Worm (Caenorhabditis elegans) whole organism, L4/young adult: ENCODE results near the gene cgef-1.

Experiments
- W03F9.2 ChIP-seq: fragments of 150-350 bp; optimal IDR thresholded peaks from 2 replicates; lab custom pipeline; 2014; ENCODE audit warnings: missing biosample characterization, missing genetic modification characterization
- dao-5 ChIP-seq: sonication (generic microtip); optimal IDR thresholded peaks from 2 replicates; lab custom pipeline; 2016; ENCODE audit warnings: missing genotype, missing genetic modification characterization, moderate library complexity, missing compliant biosample characterization
- him-1 ChIP-seq: sonication (generic microtip); optimal IDR thresholded peaks from 2 replicates; lab custom pipeline; 2016; ENCODE audit warnings: missing genotype, missing genetic modification reagents, missing genetic modification characterization, missing compliant biosample characterization

Gene cgef-1

DNA sequence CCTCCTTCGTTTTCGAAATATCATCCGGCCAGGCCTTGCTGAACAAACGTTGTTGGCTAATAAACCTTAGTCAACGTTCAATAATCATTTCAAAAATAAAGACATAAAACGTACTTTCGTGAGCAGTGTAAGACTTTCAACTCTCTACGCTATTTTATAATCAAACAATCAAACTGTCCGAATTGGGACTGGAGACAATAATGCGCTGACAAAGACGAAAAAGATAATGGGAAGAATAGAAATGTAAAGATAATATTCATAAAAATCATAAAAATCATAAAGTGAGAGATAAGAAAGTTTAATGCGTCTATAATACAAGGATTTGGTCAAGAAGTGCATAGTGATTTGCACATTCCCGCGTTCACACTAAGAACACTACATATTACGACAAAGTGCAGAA lies 69.9 kb downstream of the cgef-1 start:
- no peak for TF ChIP-seq W03F9.2

DNA sequence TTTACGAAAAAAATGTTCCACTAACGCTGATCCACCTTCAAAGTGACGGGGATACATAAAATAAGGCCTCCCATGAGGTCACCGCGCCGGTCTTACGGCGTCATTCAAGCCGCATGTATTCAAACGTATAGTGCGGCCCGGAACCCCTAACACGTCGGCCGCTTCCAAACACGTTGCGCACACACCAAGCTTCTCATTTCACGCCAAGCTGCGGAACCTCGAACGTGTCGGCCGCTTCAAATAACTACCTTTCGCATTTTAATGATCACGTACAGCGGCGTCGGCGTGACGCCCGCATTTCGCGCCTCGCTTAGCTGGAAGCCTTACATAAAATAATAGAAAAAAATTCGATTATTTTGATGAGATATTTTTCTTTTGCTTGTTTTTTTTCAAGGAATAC lies 71.7 kb downstream of the cgef-1 start:
- TF ChIP-seq W03F9.2 = no peak
- TF ChIP-seq dao-5 (tag; lab: Kevin White, UChicago) = no peak
- TF ChIP-seq him-1 (tag; lab: Kevin White, UChicago) = no peak
